Worm (Caenorhabditis elegans) whole organism, L1 larva: ENCODE measurements around the gene dhs-29.

Experiments
- C16A3.4 ChIP-seq: fragments of 150-350 bp; optimal IDR thresholded peaks from 2 replicates; lab custom pipeline; 2014; ENCODE audit warnings: missing biosample characterization, missing genetic modification characterization
- Y116A8C.19 ChIP-seq: sonication (generic microtip); optimal IDR thresholded peaks from 2 replicates; lab custom pipeline; 2016; ENCODE audit warnings: missing compliant biosample characterization, missing genetic modification characterization, borderline replicate concordance
- blmp-1 ChIP-seq: fragments of 150-350 bp; optimal IDR thresholded peaks from 2 replicates; lab custom pipeline; 2014; ENCODE audit warnings: missing biosample characterization, missing genetic modification characterization
- ces-1 ChIP-seq: fragments of 150-350 bp; optimal IDR thresholded peaks from 2 replicates; lab custom pipeline; 2014; ENCODE audit warnings: missing biosample characterization, missing genetic modification reagents, missing genetic modification characterization
- dpl-1 ChIP-seq, 3 experiments: fragments of 150-350 bp in 2 of 3; sonication (generic microtip) in 1 of 3; optimal IDR thresholded peaks; 2 replicates each; lab custom pipeline; 2014 to 2017; ENCODE audit warnings: missing biosample characterization in 3 of 3, missing genetic modification characterization in 3 of 3, missing genetic modification reagents in 3 of 3
- dsc-1 ChIP-seq: sonication (generic microtip); optimal IDR thresholded peaks from 2 replicates; lab custom pipeline; 2016; ENCODE audit warnings: mild to moderate bottlenecking, missing genetic modification characterization, missing compliant biosample characterization
- efl-1 ChIP-seq, 4 experiments: fragments of 150-350 bp; optimal IDR thresholded peaks in 3 of 4; peaks in 1 of 4; 1 replicate in 1 of 4; 2 replicates in 3 of 4; lab custom pipeline; 2014; ENCODE audit warnings: missing biosample characterization in 2 of 4, missing genetic modification characterization in 2 of 4, missing genetic modification reagents in 2 of 4
- egl-13 ChIP-seq: sonication (generic microtip); optimal IDR thresholded peaks from 2 replicates; lab custom pipeline; 2016; ENCODE audit warnings: missing genotype, missing genetic modification reagents, missing genetic modification characterization, missing compliant biosample characterization
- ets-5 ChIP-seq: fragments of 200-800 bp; sonication (Bioruptor generic); IDR thresholded peaks from 2 replicates; pipeline ENCODE4 v1.3.6; 2022; ENCODE audit warnings: missing genetic modification characterization, missing compliant biosample characterization
- fkh-10 ChIP-seq: sonication (generic microtip); optimal IDR thresholded peaks from 2 replicates; lab custom pipeline; 2017; ENCODE audit warnings: missing biosample characterization, missing genetic modification reagents, missing genetic modification characterization
- grh-1 ChIP-seq: fragments of 200-800 bp; sonication (Bioruptor generic); IDR thresholded peaks from 2 replicates; pipeline ENCODE4 v1.3.6; 2022; ENCODE audit warnings: missing genetic modification reagents, missing genetic modification characterization, missing compliant biosample characterization
- lin-14 ChIP-seq: fragments of 200-800 bp; sonication (Bioruptor generic); optimal IDR thresholded peaks from 2 replicates; lab custom pipeline; 2018; ENCODE audit warnings: mild to moderate bottlenecking, missing genetic modification characterization, moderate library complexity, missing compliant biosample characterization
- lin-35 ChIP-seq, 2 experiments: fragments of 150-350 bp; optimal IDR thresholded peaks; 2 replicates each; lab custom pipeline; 2014; ENCODE audit warnings: missing biosample characterization in 2 of 2, missing genetic modification characterization in 2 of 2, missing genetic modification reagents in 2 of 2
- lir-3 ChIP-seq: sonication (generic microtip); optimal IDR thresholded peaks from 2 replicates; lab custom pipeline; 2016; ENCODE audit warnings: mild to moderate bottlenecking, missing genetic modification characterization, moderate library complexity, missing compliant biosample characterization; ENCODE audit not compliant: poor library complexity
- mdl-1 ChIP-seq, 2 experiments: fragments of 150-350 bp; optimal IDR thresholded peaks; 2 replicates each; lab custom pipeline; 2014 to 2017; ENCODE audit warnings: missing biosample characterization in 2 of 2, missing genetic modification characterization in 2 of 2, inconsistent platforms in 1 of 2
- nhr-12 ChIP-seq: sonication (generic microtip); optimal IDR thresholded peaks from 2 replicates; lab custom pipeline; 2017; ENCODE audit warnings: missing biosample characterization, missing genetic modification characterization
- nhr-19 ChIP-seq: fragments of 200-800 bp; sonication (Bioruptor generic); conservative IDR thresholded peaks from 2 replicates; pipeline ENCODE4 v1.3.6; 2022; ENCODE audit warnings: missing genetic modification characterization, missing compliant biosample characterization
- nhr-20 ChIP-seq: sonication (generic microtip); optimal IDR thresholded peaks from 2 replicates; lab custom pipeline; 2016; ENCODE audit warnings: mild to moderate bottlenecking, missing genetic modification characterization, missing compliant biosample characterization
- nhr-28 ChIP-seq: fragments of 150-350 bp; optimal IDR thresholded peaks from 2 replicates; lab custom pipeline; 2014; ENCODE audit warnings: missing biosample characterization, missing genetic modification characterization
- nhr-71 ChIP-seq: sonication (generic microtip); optimal IDR thresholded peaks from 2 replicates; lab custom pipeline; 2016; ENCODE audit warnings: mild to moderate bottlenecking, missing genetic modification characterization, moderate library complexity, missing compliant biosample characterization
- nhr-77 ChIP-seq: fragments of 150-350 bp; optimal IDR thresholded peaks from 2 replicates; lab custom pipeline; 2014; ENCODE audit warnings: missing biosample characterization, missing genetic modification characterization
- nhr-84 ChIP-seq: sonication (generic microtip); optimal IDR thresholded peaks from 2 replicates; lab custom pipeline; 2017; ENCODE audit warnings: missing biosample characterization, missing genetic modification characterization
- nhr-85 ChIP-seq: sonication (generic microtip); peaks from one replicate; lab custom pipeline; 2016; ENCODE audit warnings: missing genetic modification characterization, inconsistent platforms, missing compliant biosample characterization
- nhr-90 ChIP-seq: sonication (generic microtip); optimal IDR thresholded peaks from 2 replicates; lab custom pipeline; 2016; ENCODE audit warnings: mild to moderate bottlenecking, missing genetic modification characterization, missing compliant biosample characterization; ENCODE audit not compliant: poor library complexity
- rnt-1 ChIP-seq: sonication (generic microtip); optimal IDR thresholded peaks from 2 replicates; lab custom pipeline; 2016; ENCODE audit warnings: mild to moderate bottlenecking, missing genetic modification characterization, moderate library complexity, missing compliant biosample characterization
- snu-23 ChIP-seq: sonication (generic microtip); optimal IDR thresholded peaks from 2 replicates; lab custom pipeline; 2016; ENCODE audit warnings: missing genetic modification characterization, missing compliant biosample characterization
- sox-4 ChIP-seq: sonication (generic microtip); optimal IDR thresholded peaks from 2 replicates; lab custom pipeline; 2016; ENCODE audit warnings: missing genetic modification characterization, missing compliant biosample characterization
- sup-37 ChIP-seq: fragments of 200-800 bp; sonication (Bioruptor generic); optimal IDR thresholded peaks from 2 replicates; lab custom pipeline; 2018; ENCODE audit warnings: mild to moderate bottlenecking, missing genetic modification characterization, missing compliant biosample characterization
- unc-130 ChIP-seq: fragments of 150-350 bp; optimal IDR thresholded peaks from 2 replicates; lab custom pipeline; 2017; ENCODE audit warnings: missing biosample characterization, missing genetic modification characterization, inconsistent platforms
- unc-86 ChIP-seq: sonication (generic microtip); optimal IDR thresholded peaks from 2 replicates; lab custom pipeline; 2016; ENCODE audit warnings: missing genetic modification characterization, missing compliant biosample characterization
- xbp-1 ChIP-seq: sonication (generic microtip); optimal IDR thresholded peaks from 2 replicates; lab custom pipeline; 2016; ENCODE audit warnings: missing genetic modification characterization, missing compliant biosample characterization
- zip-4 ChIP-seq: fragments of 200-800 bp; sonication (Bioruptor generic); optimal IDR thresholded peaks from 2 replicates; lab custom pipeline; 2018; ENCODE audit warnings: mild to moderate bottlenecking, missing genetic modification characterization, moderate library complexity, missing compliant biosample characterization

dhs-29 gene

DNA sequence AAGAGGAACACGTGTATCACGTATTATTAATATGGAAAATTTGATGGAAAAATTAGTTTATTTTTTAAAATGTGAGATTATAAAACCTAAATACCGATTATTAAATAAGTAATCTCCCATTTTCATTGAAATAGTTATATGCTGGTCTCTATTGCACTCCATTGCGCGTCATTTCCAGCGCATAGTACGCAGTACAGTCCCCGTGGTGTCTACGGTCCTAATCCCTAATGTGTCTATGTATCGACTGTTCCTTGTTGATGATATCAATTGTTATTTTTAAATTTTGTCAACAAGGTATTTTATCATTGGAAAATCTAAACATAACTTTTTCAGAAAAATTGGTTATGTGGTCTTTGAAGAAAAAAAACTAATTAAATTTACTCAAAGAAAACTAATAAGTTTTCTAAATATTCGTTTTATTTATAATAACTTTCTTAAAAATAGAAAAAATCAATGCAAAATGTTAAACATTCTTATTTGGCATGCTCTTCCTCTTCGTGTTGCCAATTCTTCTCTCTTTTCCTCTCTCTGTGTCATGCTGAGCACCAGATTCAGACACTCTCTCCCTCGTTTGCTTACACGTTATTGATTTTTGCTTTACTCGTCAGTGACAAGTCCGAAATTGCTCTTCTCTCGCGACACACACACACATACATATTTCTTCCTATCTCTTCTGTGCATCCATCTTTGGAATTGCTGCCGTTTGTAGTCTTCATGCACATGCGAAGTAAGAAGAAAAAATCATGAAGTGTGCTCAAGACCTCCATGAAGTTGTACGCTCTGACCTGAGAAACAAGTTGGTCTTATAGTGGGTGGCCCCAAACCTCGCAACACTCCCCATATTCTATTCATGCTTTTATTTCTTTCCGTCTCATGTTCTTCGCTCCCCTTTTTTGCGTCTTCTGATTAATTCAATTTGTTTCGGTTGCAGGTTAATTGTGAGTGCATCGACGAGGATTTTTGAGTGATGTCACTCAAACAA, 17.5 kb upstream of the dhs-29 start, which contains the start of gene unc-18 (continued):
- TF ChIP-seq nhr-12 (tag; lab: Kevin White, UChicago): no peak
- TF ChIP-seq nhr-85 (tag; lab: Kevin White, UChicago): no peak
- peak; percentile 36 for TF ChIP-seq unc-86 (tag; lab: Kevin White, UChicago)
- no peak for TF ChIP-seq unc-130 (tag; lab: Kevin White, UChicago)
- no peak for TF ChIP-seq C16A3.4 (tag; lab: Kevin White, UChicago)
- TF ChIP-seq blmp-1 (tag; lab: Kevin White, UChicago): no peak
- TF ChIP-seq nhr-19 (GFP tag; lab: Robert Waterston, UW): no peak
- no peak for TF ChIP-seq rnt-1 (tag; lab: Kevin White, UChicago)
- no peak for TF ChIP-seq nhr-28 (tag; lab: Kevin White, UChicago)
- TF ChIP-seq nhr-84: no peak
- no peak for TF ChIP-seq nhr-77 (tag; lab: Kevin White, UChicago)
- no peak for TF ChIP-seq Y116A8C.19
- peak; percentile 24 for TF ChIP-seq xbp-1 (tag; lab: Kevin White, UChicago)
- no peak for TF ChIP-seq dsc-1
- peak; percentile 58 for TF ChIP-seq egl-13
- no peak for TF ChIP-seq lir-3 (tag; lab: Kevin White, UChicago)
- TF ChIP-seq sup-37: no peak

DNA sequence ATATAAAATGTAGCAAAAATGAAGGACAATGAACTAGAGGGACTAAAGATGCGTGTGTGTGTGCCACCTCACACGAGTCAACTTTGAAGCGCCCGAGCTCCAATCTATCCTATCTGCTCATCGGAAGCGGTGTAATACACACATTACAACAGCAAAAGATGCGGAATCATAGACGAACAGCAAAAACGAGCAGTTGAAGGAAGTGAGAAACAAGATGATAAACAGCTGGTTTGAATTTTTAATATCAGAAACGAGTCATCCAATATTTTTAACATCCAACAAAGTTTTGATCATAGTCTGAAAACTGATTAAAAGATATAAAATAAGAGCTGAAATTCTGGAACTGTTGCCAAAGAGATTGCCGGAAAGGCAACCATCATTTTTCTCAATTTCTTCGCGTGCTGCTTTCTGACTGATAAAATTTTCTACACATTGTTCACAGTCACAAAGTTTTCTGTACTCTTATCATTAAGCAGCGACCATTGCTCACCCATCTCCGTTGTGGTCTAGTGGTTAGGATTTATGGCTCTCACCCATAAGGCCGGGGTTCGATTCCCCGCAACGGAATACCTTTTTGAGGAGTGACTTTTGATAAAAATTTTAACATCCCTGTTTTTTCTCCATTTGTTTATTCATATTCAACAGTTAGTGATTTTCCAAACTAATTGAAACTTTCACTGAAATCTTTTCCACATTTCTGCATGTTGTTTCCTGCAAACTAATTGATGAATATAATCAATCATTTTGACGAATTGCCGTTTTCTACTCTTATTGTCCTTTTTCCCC, 16.0 kb upstream of the dhs-29 start, which contains the start of gene stn-2:
Gene stn-2 (minus strand): TSS at position 75 of the 786 bp plus-strand sequence.
- no peak for TF ChIP-seq efl-1 (optimal IDR thresholded peaks at IDR 0.05; lab: Kevin White, UChicago)
- peak in 1 of 2 experiments; percentile 8 for TF ChIP-seq efl-1 (GFP tag; optimal IDR thresholded peaks at IDR 0.05 in 1 of 2; lab: Kevin White, UChicago)
- TF ChIP-seq lin-35 (GFP tag; optimal IDR thresholded peaks at IDR 0.05; lab: Kevin White, UChicago): peak in 1 of 2 experiments; percentile 36
- TF ChIP-seq mdl-1 (tag; optimal IDR thresholded peaks at IDR 0.05; lab: Kevin White, UChicago): peak in 1 of 2 experiments; percentile 9
- TF ChIP-seq ets-5: no peak
- TF ChIP-seq nhr-90 (tag; lab: Kevin White, UChicago): peak; percentile 51
- peak; percentile 17 for TF ChIP-seq rnt-1 (tag; lab: Kevin White, UChicago)
- peak; percentile 53 for TF ChIP-seq dsc-1
- peak; percentile 1 for TF ChIP-seq zip-4 (GFP tag; lab: Kevin White, UChicago)
- TF ChIP-seq nhr-20: peak; percentile 34
- TF ChIP-seq C16A3.4 (tag; lab: Kevin White, UChicago): no peak
- peak; percentile 34 for TF ChIP-seq lin-14
- peak; percentile 17 for TF ChIP-seq blmp-1 (tag; lab: Kevin White, UChicago)
- no peak for TF ChIP-seq grh-1 (GFP tag; lab: Robert Waterston, UW)
- peak; percentile 25; the same call in 1 of the 2 replicates for TF ChIP-seq nhr-19 (GFP tag; lab: Robert Waterston, UW)
- TF ChIP-seq nhr-71 (tag; lab: Kevin White, UChicago): peak; percentile 26
- peak; percentile 23 for TF ChIP-seq snu-23 (GFP tag; lab: Kevin White, UChicago)
- TF ChIP-seq sox-4 (tag; lab: Kevin White, UChicago): no peak

DNA sequence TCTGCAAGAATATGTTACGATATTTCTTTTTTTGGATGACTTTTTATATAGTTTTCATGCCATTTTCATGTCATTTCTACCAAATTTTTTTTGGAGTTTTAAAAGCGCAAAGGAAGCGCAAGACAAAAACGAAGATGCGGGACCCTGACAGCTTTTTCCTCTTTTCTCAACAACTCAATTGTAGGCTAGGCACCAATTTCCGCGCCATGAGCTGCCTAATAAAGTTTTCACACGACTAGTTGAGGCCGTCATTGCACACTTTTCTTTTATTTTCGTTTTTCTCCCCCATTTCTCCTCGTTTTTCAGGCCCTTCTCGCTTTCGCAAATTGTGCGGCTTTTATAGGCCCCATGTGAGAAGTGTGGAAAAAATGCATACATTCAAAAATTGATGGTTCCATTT, 15.1 kb upstream of the dhs-29 start:
- TF ChIP-seq dpl-1 (GFP tag; optimal IDR thresholded peaks at IDR 0.05; lab: Kevin White, UChicago): no peak
- TF ChIP-seq lin-14: peak; percentile 67
- TF ChIP-seq fkh-10: peak; percentile 78
- no peak for TF ChIP-seq nhr-19 (GFP tag; lab: Robert Waterston, UW)
- TF ChIP-seq ces-1 (GFP tag; lab: Kevin White, UChicago): peak; percentile 37
